Worm (Caenorhabditis elegans) whole organism, L4 larva: Measurements from ENCODE around the gene sex-1.
A peak's percentile ranks its signal among the peaks of the same experiment; 100 is the strongest.

Experiments used
- F37D6.2 ChIP-seq: sonication (generic microtip); optimal IDR thresholded peaks from 2 replicates; lab custom pipeline; 2016; ENCODE audit warnings: mild to moderate bottlenecking, missing genetic modification characterization, missing compliant biosample characterization
- F49E8.2 ChIP-seq: sonication (generic microtip); optimal IDR thresholded peaks from 2 replicates; lab custom pipeline; 2016; ENCODE audit warnings: missing compliant biosample characterization, mild to moderate bottlenecking, missing genetic modification characterization, borderline replicate concordance
- R02D3.7 ChIP-seq: fragments of 150-350 bp; sonication (generic microtip); optimal IDR thresholded peaks from 3 replicates; lab custom pipeline; 2014; ENCODE audit warnings: missing biosample characterization, missing genetic modification characterization
- T20F7.1 ChIP-seq: fragments of 200-800 bp; sonication (Bioruptor generic); optimal IDR thresholded peaks from 2 replicates; lab custom pipeline; 2018; ENCODE audit warnings: mild to moderate bottlenecking, missing genetic modification characterization, missing compliant biosample characterization
- T26A8.4 ChIP-seq: fragments of 200-800 bp; sonication (Bioruptor generic); IDR thresholded peaks from 2 replicates; pipeline ENCODE4 v1.3.6; 2022; ENCODE audit warnings: missing genetic modification characterization, missing compliant biosample characterization
- Y5F2A.4 ChIP-seq: fragments of 200-800 bp; sonication (Bioruptor generic); optimal IDR thresholded peaks from 2 replicates; lab custom pipeline; 2018; ENCODE audit warnings: mild to moderate bottlenecking, missing genetic modification characterization, missing compliant biosample characterization
- Y75B8A.6 ChIP-seq: fragments of 200-800 bp; sonication (Bioruptor generic); IDR thresholded peaks from 2 replicates; pipeline ENCODE4 v1.3.6; 2022; ENCODE audit warnings: missing genetic modification reagents, missing genetic modification characterization, missing compliant biosample characterization
- ZK337.2 ChIP-seq: fragments of 200-800 bp; sonication (Bioruptor generic); IDR thresholded peaks from 2 replicates; pipeline ENCODE4 v1.3.6; 2022; ENCODE audit warnings: missing genetic modification reagents, missing genetic modification characterization, missing compliant biosample characterization
- aha-1 ChIP-seq: fragments of 150-350 bp; peaks from one replicate; lab custom pipeline; 2014; ENCODE audit warnings: missing biosample characterization, missing genetic modification characterization
- aly-2 ChIP-seq: sonication (generic microtip); optimal IDR thresholded peaks from 2 replicates; lab custom pipeline; 2018; ENCODE audit warnings: missing biosample characterization, missing genetic modification characterization
- ama-1 ChIP-seq: fragments of 150-350 bp; optimal IDR thresholded peaks from 2 replicates; lab custom pipeline; 2014; ENCODE audit warnings: inconsistent platforms, mixed read lengths
- ceh-20 ChIP-seq: fragments of 200-800 bp; sonication (Bioruptor generic); IDR thresholded peaks from 2 replicates; pipeline ENCODE4 v1.3.6; 2022; ENCODE audit warnings: missing genetic modification reagents, missing genetic modification characterization, missing compliant biosample characterization
- ceh-28 ChIP-seq: fragments of 150-350 bp; optimal IDR thresholded peaks from 2 replicates; lab custom pipeline; 2014; ENCODE audit warnings: missing biosample characterization, missing genetic modification reagents, missing genetic modification characterization
- ceh-44 ChIP-seq: fragments of 200-800 bp; sonication (Bioruptor generic); IDR thresholded peaks from 2 replicates; pipeline ENCODE4 v1.3.6; 2022; ENCODE audit warnings: missing genetic modification reagents, missing genetic modification characterization, missing compliant biosample characterization
- ceh-62 ChIP-seq: sonication (generic microtip); optimal IDR thresholded peaks from 2 replicates; lab custom pipeline; 2017; ENCODE audit warnings: missing biosample characterization, missing genetic modification characterization
- ceh-82 ChIP-seq: sonication (generic microtip); optimal IDR thresholded peaks from 2 replicates; lab custom pipeline; 2017; ENCODE audit warnings: missing biosample characterization, missing genetic modification characterization
- daf-19 ChIP-seq: fragments of 200-800 bp; sonication (Bioruptor generic); conservative IDR thresholded peaks from 2 replicates; pipeline ENCODE4 v1.3.6; 2022; ENCODE audit warnings: missing genetic modification characterization, missing compliant biosample characterization
- daf-8 ChIP-seq: fragments of 200-800 bp; sonication (Bioruptor generic); IDR thresholded peaks from 2 replicates; pipeline ENCODE4 v1.3.6; 2022; ENCODE audit warnings: missing genetic modification characterization, missing compliant biosample characterization
- duxl-1 ChIP-seq: sonication (generic microtip); optimal IDR thresholded peaks from 2 replicates; lab custom pipeline; 2016; ENCODE audit warnings: mild to moderate bottlenecking, missing genetic modification characterization, moderate library complexity, missing compliant biosample characterization; ENCODE audit not compliant: poor library complexity
- egl-27 ChIP-seq: sonication (generic microtip); optimal IDR thresholded peaks from 3 replicates; lab custom pipeline; 2017; ENCODE audit warnings: missing biosample characterization, missing genetic modification reagents, missing genetic modification characterization
- fkh-10 ChIP-seq: fragments of 150-350 bp; optimal IDR thresholded peaks from 2 replicates; lab custom pipeline; 2014; ENCODE audit warnings: missing biosample characterization, missing genetic modification reagents, missing genetic modification characterization
- gei-8 ChIP-seq: fragments of 200-800 bp; sonication (Bioruptor generic); optimal IDR thresholded peaks from 2 replicates; lab custom pipeline; 2018; ENCODE audit warnings: mild to moderate bottlenecking, missing genetic modification characterization, missing compliant biosample characterization
- hif-1 ChIP-seq, 2 experiments: sonication (generic microtip); optimal IDR thresholded peaks; 2 replicates each; lab custom pipeline; 2016 to 2017; ENCODE audit warnings: missing compliant biosample characterization in 2 of 2, missing genetic modification characterization in 2 of 2, missing genetic modification reagents in 2 of 2, missing genotype in 2 of 2, mild to moderate bottlenecking in 1 of 2
- jun-1 ChIP-seq: fragments of 150-350 bp; optimal IDR thresholded peaks from 2 replicates; lab custom pipeline; 2014; ENCODE audit warnings: missing biosample characterization, missing genetic modification reagents, missing genetic modification characterization
- lin-13 ChIP-seq: fragments of 150-350 bp; optimal IDR thresholded peaks from 2 replicates; lab custom pipeline; 2014; ENCODE audit warnings: missing biosample characterization, missing genetic modification reagents, missing genetic modification characterization
- lin-15B ChIP-seq: fragments of 150-350 bp; sonication (generic microtip); optimal IDR thresholded peaks from 3 replicates; lab custom pipeline; 2014; ENCODE audit warnings: missing biosample characterization, missing genetic modification characterization
- lin-29 ChIP-seq: fragments of 200-800 bp; sonication (Bioruptor generic); IDR thresholded peaks from 2 replicates; pipeline ENCODE4 v1.3.6; 2022; ENCODE audit warnings: missing genetic modification reagents, missing genetic modification characterization, missing compliant biosample characterization
- lin-39 ChIP-seq: fragments of 150-350 bp; optimal IDR thresholded peaks from 2 replicates; lab custom pipeline; 2014; ENCODE audit warnings: missing biosample characterization, missing genetic modification reagents, missing genetic modification characterization
- lir-3 ChIP-seq: sonication (generic microtip); optimal IDR thresholded peaks from 2 replicates; lab custom pipeline; 2016; ENCODE audit warnings: mild to moderate bottlenecking, missing genetic modification characterization, missing compliant biosample characterization
- lsy-2 ChIP-seq, 2 experiments: fragments of 150-350 bp in 1 of 2; sonication (generic microtip) in 1 of 2; optimal IDR thresholded peaks; 2 replicates each; lab custom pipeline; 2014 to 2017; ENCODE audit warnings: missing biosample characterization in 2 of 2, missing genetic modification characterization in 2 of 2
- madf-5 ChIP-seq, 2 experiments: fragments of 200-800 bp; sonication (Bioruptor generic); IDR thresholded peaks; 2 replicates each; pipeline ENCODE4 v1.3.6; 2022; ENCODE audit warnings: missing compliant biosample characterization in 2 of 2, missing genetic modification characterization in 2 of 2
- madf-9 ChIP-seq: fragments of 200-800 bp; sonication (Bioruptor generic); conservative IDR thresholded peaks from 2 replicates; pipeline ENCODE4 v1.3.6; 2022; ENCODE audit warnings: missing genetic modification reagents, missing genetic modification characterization, missing compliant biosample characterization
- mxl-3 ChIP-seq: fragments of 200-800 bp; sonication (Bioruptor generic); optimal IDR thresholded peaks from 2 replicates; lab custom pipeline; 2018; ENCODE audit warnings: mild to moderate bottlenecking, missing genetic modification characterization, missing compliant biosample characterization
- nhr-102 ChIP-seq: sonication (generic microtip); optimal IDR thresholded peaks from 2 replicates; lab custom pipeline; 2016; ENCODE audit warnings: mild to moderate bottlenecking, missing genetic modification characterization, moderate library complexity, missing compliant biosample characterization
- nhr-111 ChIP-seq: fragments of 200-800 bp; sonication (Bioruptor generic); optimal IDR thresholded peaks from 2 replicates; lab custom pipeline; 2018; ENCODE audit warnings: mild to moderate bottlenecking, missing genetic modification characterization, missing compliant biosample characterization
- nhr-28 ChIP-seq: fragments of 150-350 bp; optimal IDR thresholded peaks from 2 replicates; lab custom pipeline; 2014; ENCODE audit warnings: missing biosample characterization, missing genetic modification characterization
- nhr-48 ChIP-seq: sonication (generic microtip); optimal IDR thresholded peaks from 2 replicates; lab custom pipeline; 2016; ENCODE audit warnings: mild to moderate bottlenecking, missing genetic modification characterization, missing compliant biosample characterization
- nhr-76 ChIP-seq: fragments of 150-350 bp; optimal IDR thresholded peaks from 2 replicates; lab custom pipeline; 2014; ENCODE audit warnings: missing biosample characterization, missing genetic modification characterization
- nhr-77 ChIP-seq: fragments of 150-350 bp; optimal IDR thresholded peaks from 2 replicates; lab custom pipeline; 2014; ENCODE audit warnings: missing biosample characterization, missing genetic modification characterization
- rbr-2 ChIP-seq: sonication (generic microtip); optimal IDR thresholded peaks from 2 replicates; lab custom pipeline; 2016; ENCODE audit warnings: missing genotype, missing genetic modification characterization, missing compliant biosample characterization
- saeg-2 ChIP-seq: fragments of 200-800 bp; sonication (Bioruptor generic); IDR thresholded peaks from 2 replicates; pipeline ENCODE4 v1.3.6; 2022; ENCODE audit warnings: missing genetic modification reagents, missing genetic modification characterization, missing compliant biosample characterization
- set-16 ChIP-seq: fragments of 200-800 bp; sonication (Bioruptor generic); IDR thresholded peaks from 2 replicates; pipeline ENCODE4 v1.3.6; 2022; ENCODE audit warnings: missing genetic modification reagents, missing genetic modification characterization, missing compliant biosample characterization
- snpc-1.2 ChIP-seq: fragments of 200-800 bp; sonication (Bioruptor generic); IDR thresholded peaks from 2 replicates; pipeline ENCODE4 v1.3.6; 2022; ENCODE audit warnings: missing genetic modification reagents, missing genetic modification characterization, missing compliant biosample characterization
- snpc-4 ChIP-seq: fragments of 150-350 bp; optimal IDR thresholded peaks from 2 replicates; lab custom pipeline; 2014; ENCODE audit warnings: missing biosample characterization, missing genetic modification characterization
- spr-3 ChIP-seq: fragments of 200-800 bp; sonication (Bioruptor generic); optimal IDR thresholded peaks from 2 replicates; lab custom pipeline; 2018; ENCODE audit warnings: mild to moderate bottlenecking, missing genetic modification characterization, missing compliant biosample characterization
- unc-130 ChIP-seq: sonication (generic microtip); optimal IDR thresholded peaks from 2 replicates; lab custom pipeline; 2016; ENCODE audit warnings: missing genetic modification reagents, missing genetic modification characterization, missing compliant biosample characterization
- unc-39 ChIP-seq: sonication (generic microtip); optimal IDR thresholded peaks from 2 replicates; lab custom pipeline; 2017; ENCODE audit warnings: missing biosample characterization, missing genetic modification characterization
- unc-62 ChIP-seq, 3 experiments: fragments of 150-350 bp in 1 of 3; sonication (generic microtip); optimal IDR thresholded peaks in 2 of 3; peaks in 1 of 3; 1 replicate in 1 of 3; 2 replicates in 2 of 3; lab custom pipeline; 2014 to 2017; ENCODE audit warnings: missing biosample characterization in 3 of 3, missing genetic modification characterization in 3 of 3, missing genetic modification reagents in 3 of 3, missing genotype in 1 of 3
- vab-7 ChIP-seq: fragments of 200-800 bp; sonication (Bioruptor generic); IDR thresholded peaks from 2 replicates; pipeline ENCODE4 v1.3.6; 2022; ENCODE audit warnings: missing genetic modification reagents, missing genetic modification characterization, missing compliant biosample characterization
- zfp-2 ChIP-seq: sonication (generic microtip); optimal IDR thresholded peaks from 2 replicates; lab custom pipeline; 2016; ENCODE audit warnings: mild to moderate bottlenecking, missing genetic modification characterization, missing compliant biosample characterization
- zip-11 ChIP-seq: fragments of 200-800 bp; sonication (Bioruptor generic); IDR thresholded peaks from 2 replicates; pipeline ENCODE4 v1.3.6; 2022; ENCODE audit warnings: missing genetic modification characterization, missing compliant biosample characterization
- zip-2 ChIP-seq: fragments of 150-350 bp; optimal IDR thresholded peaks from 2 replicates; lab custom pipeline; 2014; ENCODE audit warnings: missing biosample characterization, missing genetic modification characterization

Gene sex-1

ce11 chrX:10158716-10159115, 46.5 kb downstream of the sex-1 start, which contains the start of gene erd-2.1 (continued):
- TF ChIP-seq T20F7.1 (GFP tag; lab: Kevin White, UChicago) (no peak), nhr-111 (no peak), zip-2 (tag; lab: Kevin White, UChicago) (no peak), lin-39 (tag; lab: Kevin White, UChicago) (no peak), nhr-102 (tag; lab: Kevin White, UChicago) (no peak), ceh-20 (0 out of 2 replicates have a peak, but pooled peaks have one; percentile 34), F37D6.2 (no peak), lin-13 (GFP tag; lab: Kevin White, UChicago) (peak; percentile 55), nhr-76 (tag; lab: Kevin White, UChicago) (no peak), lsy-2 (tag; optimal IDR thresholded peaks at IDR 0.05; lab: Kevin White, UChicago) (peak; percentile 47 to 76), lin-29 (GFP tag; lab: Robert Waterston, UW) (no peak), T26A8.4 (GFP tag; lab: Robert Waterston, UW) (peak; percentile 48; the same call in 1 of the 2 replicates), ZK337.2 (GFP tag; lab: Robert Waterston, UW) (no peak), set-16 (GFP tag; lab: Robert Waterston, UW) (peak; percentile 24; the same call in 1 of the 2 replicates), unc-62 (GFP tag; optimal IDR thresholded peaks at IDR 0.05 in 1 of 2; lab: Kevin White, UChicago) (peak in 1 of 2 experiments; percentile 81), unc-62 (tag; optimal IDR thresholded peaks at IDR 0.05; lab: Kevin White, UChicago) (no peak), zfp-2 (tag; lab: Kevin White, UChicago) (no peak), snpc-4 (tag; lab: Kevin White, UChicago) (no peak), duxl-1 (tag; lab: Kevin White, UChicago) (peak; percentile 16), unc-39 (tag; lab: Kevin White, UChicago) (no peak), unc-130 (GFP tag; lab: Kevin White, UChicago) (no peak), spr-3 (GFP tag; lab: Kevin White, UChicago) (no peak), aly-2 (tag; lab: Kevin White, UChicago) (no peak), ama-1 (no peak), lir-3 (tag; lab: Kevin White, UChicago) (no peak), egl-27 (tag; lab: Kevin White, UChicago) (no peak), fkh-10 (no peak), ceh-62 (tag; lab: Kevin White, UChicago) (no peak), saeg-2 (GFP tag; lab: Robert Waterston, UW) (no peak), aha-1 (tag; lab: Kevin White, UChicago) (peak; percentile 97), R02D3.7 (tag; lab: Kevin White, UChicago) (no peak), jun-1 (tag; lab: Kevin White, UChicago) (no peak), ceh-82 (tag; lab: Kevin White, UChicago) (no peak), F49E8.2 (tag; lab: Kevin White, UChicago) (no peak), rbr-2 (tag; lab: Kevin White, UChicago) (peak; percentile 55), nhr-48 (tag; lab: Kevin White, UChicago) (peak; percentile 30), madf-9 (GFP tag; lab: Robert Waterston, UW) (no peak), daf-8 (GFP tag; lab: Robert Waterston, UW) (no peak), snpc-1.2 (GFP tag; lab: Robert Waterston, UW) (no peak), Y5F2A.4 (GFP tag; lab: Kevin White, UChicago) (no peak), gei-8 (GFP tag; lab: Kevin White, UChicago) (no peak), ceh-44 (GFP tag; lab: Robert Waterston, UW) (no peak), ceh-28 (no peak), zip-11 (GFP tag; lab: Robert Waterston, UW) (no peak), daf-19 (GFP tag; lab: Robert Waterston, UW) (no peak), mxl-3 (GFP tag; lab: Kevin White, UChicago) (peak; percentile 99), hif-1 (tag; optimal IDR thresholded peaks at IDR 0.05; lab: Kevin White, UChicago) (peak in 1 of 2 experiments; percentile 32), lin-15B (no peak), Y75B8A.6 (GFP tag; lab: Robert Waterston, UW) (no peak), madf-5 (GFP tag; IDR thresholded peaks at IDR 0.05; lab: Robert Waterston, UW) (no peak), nhr-77 (tag; lab: Kevin White, UChicago) (peak; percentile 49), vab-7 (GFP tag; lab: Robert Waterston, UW) (no peak), nhr-28 (tag; lab: Kevin White, UChicago) (peak; percentile 86)
